Worm (Caenorhabditis elegans): ENCODE data around the gene ssq-3.

ssq-3 gene

DNA sequence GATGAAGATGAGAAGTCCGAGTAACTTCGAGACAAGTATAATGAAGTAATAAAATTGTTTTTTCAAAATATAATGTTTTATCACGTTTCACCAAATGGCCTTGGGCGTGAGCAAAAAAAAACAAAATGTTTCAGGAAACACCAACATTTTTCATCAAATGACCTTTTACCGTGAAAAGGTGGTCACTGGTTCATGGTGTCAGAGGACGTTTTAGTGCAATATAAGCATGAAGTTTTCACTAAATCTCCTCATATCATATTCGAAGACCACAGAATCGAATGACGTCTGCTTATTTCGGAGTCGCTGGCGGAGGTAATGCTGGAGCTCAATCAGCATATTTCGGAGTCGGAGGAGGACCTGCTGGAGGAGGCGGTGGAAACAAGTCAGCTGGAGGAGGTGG lies at the start of gene ssq-3, which contains the start of gene ZC477.7:
Gene ssq-3, plus strand, starts transcription at position 251 of the 400 bp plus-strand sequence.
Gene ZC477.7, minus strand, starts transcription at position 101 of the 400 bp plus-strand sequence.
- TF ChIP-seq tab-1 (GFP tag; IDR thresholded peaks at IDR 0.05) (no peak), klf-2 (GFP tag; conservative IDR thresholded peaks at IDR 0.05) (no peak), flt-1 (GFP tag; IDR thresholded peaks at IDR 0.05) (no peak), ztf-29 (GFP tag; IDR thresholded peaks at IDR 0.05) (no peak)

ce11 chrIV:7062697-7063096 lies 48.7 kb upstream of the ssq-3 start:
- TF ChIP-seq T22C8.4 (GFP tag; IDR thresholded peaks at IDR 0.05) (no peak), klf-2 (GFP tag; conservative IDR thresholded peaks at IDR 0.05) (no peak), ztf-29 (GFP tag; IDR thresholded peaks at IDR 0.05) (no peak), flt-1 (GFP tag; IDR thresholded peaks at IDR 0.05) (no peak), ref-1 (GFP tag; conservative IDR thresholded peaks at IDR 0.05) (no peak), tab-1 (GFP tag; IDR thresholded peaks at IDR 0.05) (no peak), med-1 (GFP tag; optimal IDR thresholded peaks at IDR 0.05; ENCODE audit: insufficient read depth) (no peak), ztf-23 (GFP tag; IDR thresholded peaks at IDR 0.05) (no peak), cog-1 (tag; optimal IDR thresholded peaks at IDR 0.05) (no peak)

- TF ChIP-seq klf-2 (GFP tag; conservative IDR thresholded peaks at IDR 0.05): no peak
- no peak for TF ChIP-seq T22C8.4 (GFP tag; IDR thresholded peaks at IDR 0.05)
- TF ChIP-seq ztf-29 (GFP tag; IDR thresholded peaks at IDR 0.05): no peak
These were observed 46.4 kb upstream of the ssq-3 start, which contains the start of gene Y43B11AL.1 for ce11 chrIV:7065022-7065421. Gene Y43B11AL.1, plus strand, starts transcription at chrIV:7065322.

- TF ChIP-seq tab-1 (GFP tag; IDR thresholded peaks at IDR 0.05): no peak
- no peak for TF ChIP-seq ref-1 (GFP tag; conservative IDR thresholded peaks at IDR 0.05)
- no peak for TF ChIP-seq ztf-29 (GFP tag; IDR thresholded peaks at IDR 0.05)
- TF ChIP-seq med-1 (GFP tag; optimal IDR thresholded peaks at IDR 0.05; ENCODE audit: insufficient read depth): no peak
These were observed 44.0 kb upstream of the ssq-3 start for ce11 chrIV:7067446-7067845.

- TF ChIP-seq ztf-29 (GFP tag; IDR thresholded peaks at IDR 0.05) (no peak), tab-1 (GFP tag; IDR thresholded peaks at IDR 0.05) (no peak), ref-1 (GFP tag; conservative IDR thresholded peaks at IDR 0.05) (no peak), T22C8.4 (GFP tag; IDR thresholded peaks at IDR 0.05) (no peak), ztf-23 (GFP tag; IDR thresholded peaks at IDR 0.05) (no peak), klf-2 (GFP tag; conservative IDR thresholded peaks at IDR 0.05) (no peak), flt-1 (GFP tag; IDR thresholded peaks at IDR 0.05) (no peak)
These were observed 39.3 kb upstream of the ssq-3 start, which contains the start of gene srg-48 for ce11 chrIV:7072110-7072509. Gene srg-48, plus strand, starts transcription at chrIV:7072410.

- TF ChIP-seq ztf-29 (GFP tag; IDR thresholded peaks at IDR 0.05) (no peak), ref-1 (GFP tag; conservative IDR thresholded peaks at IDR 0.05) (no peak), T22C8.4 (GFP tag; IDR thresholded peaks at IDR 0.05) (no peak)
These were observed 36.3 kb upstream of the ssq-3 start, which contains the start of gene srg-50 for ce11 chrIV:7075063-7075462. Gene srg-50, minus strand, starts transcription at chrIV:7075163.

DNA sequence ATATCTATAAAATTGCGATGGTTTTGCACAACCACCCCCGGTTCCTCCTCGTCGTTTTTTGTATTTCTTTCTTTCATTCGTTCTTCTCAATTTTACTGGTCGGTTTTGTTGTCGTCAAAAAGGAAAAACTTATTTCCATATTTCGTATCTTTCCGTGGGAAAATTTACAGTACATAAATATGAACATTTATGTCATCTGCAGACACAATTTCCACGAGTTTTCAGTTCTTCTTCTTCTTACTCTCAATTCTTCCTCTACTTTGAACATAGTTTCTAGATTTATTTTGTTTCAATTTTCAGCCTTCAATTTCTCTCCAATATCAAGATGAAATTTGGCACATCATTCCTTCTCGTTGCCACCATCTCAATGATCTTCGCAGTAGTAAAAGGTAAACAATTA lies 30.2 kb upstream of the ssq-3 start, which contains the start of gene Y43B11AR.1:
Gene Y43B11AR.1, plus strand, starts transcription at position 301 of the 400 bp plus-strand sequence.
- TF ChIP-seq ref-1 (GFP tag; conservative IDR thresholded peaks at IDR 0.05) (no peak), tab-1 (GFP tag; IDR thresholded peaks at IDR 0.05) (no peak), ztf-29 (GFP tag; IDR thresholded peaks at IDR 0.05) (no peak), med-1 (GFP tag; optimal IDR thresholded peaks at IDR 0.05; ENCODE audit: insufficient read depth) (no peak), cog-1 (tag; optimal IDR thresholded peaks at IDR 0.05) (no peak), T22C8.4 (GFP tag; IDR thresholded peaks at IDR 0.05) (no peak), klf-2 (GFP tag; conservative IDR thresholded peaks at IDR 0.05) (no peak), ztf-23 (GFP tag; IDR thresholded peaks at IDR 0.05) (no peak), flt-1 (GFP tag; IDR thresholded peaks at IDR 0.05) (no peak)

DNA sequence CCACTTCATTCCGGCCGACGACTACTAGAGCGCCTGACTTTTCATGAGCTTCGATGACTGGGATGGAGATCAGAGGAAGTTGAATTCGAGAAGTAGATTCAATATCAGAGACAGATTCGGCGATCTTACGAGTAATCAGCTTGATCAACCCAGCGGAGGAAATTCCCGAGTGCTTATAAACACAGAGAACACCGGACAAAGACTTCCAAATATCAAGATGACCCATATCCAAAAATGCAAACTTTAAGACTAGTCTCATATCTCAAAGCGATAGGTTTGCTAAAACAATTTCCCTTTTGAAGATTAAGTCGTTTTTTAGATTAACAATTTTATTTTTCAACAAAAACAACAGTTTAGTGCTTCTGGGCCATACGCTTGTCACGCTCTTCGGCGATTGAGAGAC lies 28.0 kb upstream of the ssq-3 start, which contains the start of gene Y43B11AR.3:
Gene Y43B11AR.3, minus strand, starts transcription at position 335 of the 403 bp plus-strand sequence.
- TF ChIP-seq flt-1 (GFP tag; IDR thresholded peaks at IDR 0.05): peak; percentile 32; the same call in 1 of the 2 replicates
- TF ChIP-seq cog-1 (tag; optimal IDR thresholded peaks at IDR 0.05): no peak

DNA sequence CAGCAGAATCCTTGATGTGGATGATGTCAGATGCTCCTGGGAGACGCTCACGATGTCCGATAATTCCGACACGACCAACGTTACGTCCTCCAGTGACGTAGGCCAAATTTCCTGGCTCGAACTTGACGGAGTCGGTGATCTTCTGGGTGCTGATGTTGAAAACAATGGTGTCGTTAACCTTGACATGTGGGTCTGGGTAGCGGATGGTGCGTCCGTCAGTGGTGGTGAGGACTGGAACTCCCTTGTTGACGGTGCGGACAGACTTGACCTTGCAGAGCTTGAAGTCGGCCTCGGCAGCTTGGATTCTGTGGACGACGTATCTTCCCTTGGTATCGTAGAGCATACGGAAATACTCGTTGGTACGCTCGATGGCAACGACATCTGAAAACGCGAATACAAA lies 27.4 kb upstream of the ssq-3 start:
- TF ChIP-seq T22C8.4 (GFP tag; IDR thresholded peaks at IDR 0.05) (no peak), klf-2 (GFP tag; conservative IDR thresholded peaks at IDR 0.05) (no peak), med-1 (GFP tag; optimal IDR thresholded peaks at IDR 0.05; ENCODE audit: insufficient read depth) (no peak), cog-1 (tag; optimal IDR thresholded peaks at IDR 0.05) (no peak), ztf-23 (GFP tag; IDR thresholded peaks at IDR 0.05) (no peak), flt-1 (GFP tag; IDR thresholded peaks at IDR 0.05) (no peak), ztf-29 (GFP tag; IDR thresholded peaks at IDR 0.05) (no peak), ref-1 (GFP tag; conservative IDR thresholded peaks at IDR 0.05) (no peak), tab-1 (GFP tag; IDR thresholded peaks at IDR 0.05) (no peak)

DNA sequence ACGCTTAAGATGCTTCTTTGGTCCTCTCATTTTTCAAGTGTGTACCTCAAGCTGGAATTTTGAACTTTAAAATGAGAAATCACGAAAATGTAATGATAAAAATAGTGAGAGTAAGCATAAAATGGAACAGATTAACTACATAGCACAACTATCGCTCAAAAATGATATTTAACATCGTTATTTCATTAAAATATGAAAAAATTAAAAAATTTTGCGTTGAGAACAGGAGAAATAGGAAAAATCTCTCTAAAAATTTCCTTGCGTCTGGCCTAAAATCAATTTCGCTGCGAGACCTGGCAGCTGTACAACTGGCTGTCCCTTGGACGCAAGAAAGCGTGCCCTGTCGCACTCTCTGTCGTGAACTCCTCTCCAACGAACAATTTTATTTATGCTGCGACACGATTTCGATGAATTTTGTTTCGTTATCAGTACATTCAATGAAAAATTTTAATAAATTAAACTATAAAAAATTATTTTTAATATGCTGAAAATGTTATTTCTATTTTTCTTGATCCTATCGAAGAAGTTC lies 26.7 kb upstream of the ssq-3 start, which contains the start of gene rps-4:
Gene rps-4, minus strand, starts transcription at position 51 of the 529 bp plus-strand sequence.
- TF ChIP-seq klf-2 (GFP tag; conservative IDR thresholded peaks at IDR 0.05) (no peak), cog-1 (tag; optimal IDR thresholded peaks at IDR 0.05) (peak; percentile 61), flt-1 (GFP tag; IDR thresholded peaks at IDR 0.05) (peak; percentile 83), ztf-29 (GFP tag; IDR thresholded peaks at IDR 0.05) (no peak)

DNA sequence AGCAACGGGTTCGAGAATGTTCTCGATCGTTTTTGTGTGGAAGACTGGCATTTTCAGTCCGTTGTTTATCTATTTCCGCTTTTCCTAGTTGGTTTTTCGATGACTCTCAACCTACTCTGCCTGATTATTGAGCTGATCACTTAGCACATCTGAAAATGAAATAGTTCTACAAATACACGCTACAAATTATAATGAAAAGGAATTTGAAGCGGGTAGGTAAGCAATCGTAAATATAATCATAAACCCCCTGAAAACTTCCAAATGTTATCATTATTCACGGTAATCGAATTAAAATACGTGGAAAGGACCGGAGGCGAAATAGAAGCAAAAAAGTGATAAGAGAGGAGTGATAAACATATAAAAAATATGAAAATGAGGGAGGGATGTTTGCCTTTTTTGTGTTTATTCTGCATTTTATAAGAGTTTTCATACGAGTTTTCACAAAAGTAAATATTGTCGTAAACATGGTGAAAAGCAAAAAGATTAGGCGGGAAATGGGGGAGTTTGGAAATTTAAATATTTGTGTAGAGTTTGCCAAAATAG lies 17.1 kb upstream of the ssq-3 start, which contains the start of gene deb-1:
Gene deb-1, minus strand, starts transcription at position 51 of the 543 bp plus-strand sequence.
- TF ChIP-seq cog-1 (tag; optimal IDR thresholded peaks at IDR 0.05): no peak
- TF ChIP-seq ztf-23 (GFP tag; IDR thresholded peaks at IDR 0.05): no peak
- no peak for TF ChIP-seq klf-2 (GFP tag; conservative IDR thresholded peaks at IDR 0.05)
- no peak for TF ChIP-seq ztf-29 (GFP tag; IDR thresholded peaks at IDR 0.05)
- TF ChIP-seq T22C8.4 (GFP tag; IDR thresholded peaks at IDR 0.05): no peak
- TF ChIP-seq ref-1 (GFP tag; conservative IDR thresholded peaks at IDR 0.05): no peak
- no peak for TF ChIP-seq tab-1 (GFP tag; IDR thresholded peaks at IDR 0.05)
- TF ChIP-seq flt-1 (GFP tag; IDR thresholded peaks at IDR 0.05): no peak
- TF ChIP-seq med-1 (GFP tag; optimal IDR thresholded peaks at IDR 0.05; ENCODE audit: insufficient read depth): no peak
